Worm (Caenorhabditis elegans) whole organism, late embryonic: ENCODE data around the gene rsr-2.

Experiments used
- K09A11.1 ChIP-seq: sonication (generic microtip); optimal IDR thresholded peaks from 2 replicates; lab custom pipeline; 2017; ENCODE audit warnings: antibody characterized with exemption, mild to moderate bottlenecking, missing genetic modification characterization, missing compliant biosample characterization; ENCODE audit not compliant: insufficient read depth
- elt-2 ChIP-seq: sonication (generic microtip); optimal IDR thresholded peaks from 2 replicates; lab custom pipeline; 2016; ENCODE audit warnings: missing genetic modification reagents, missing genetic modification characterization, missing compliant biosample characterization
- hlh-13 ChIP-seq: fragments of 200-800 bp; sonication (Bioruptor generic); optimal IDR thresholded peaks from 2 replicates; lab custom pipeline; 2018; ENCODE audit warnings: mild to moderate bottlenecking, missing genetic modification characterization, missing compliant biosample characterization
- nfya-1 ChIP-seq: sonication (generic microtip); optimal IDR thresholded peaks from 2 replicates; lab custom pipeline; 2017; ENCODE audit warnings: missing genetic modification characterization, mild to moderate bottlenecking, missing compliant biosample characterization, antibody characterized with exemption, moderate library complexity
- pat-9 ChIP-seq: fragments of 200-800 bp; sonication (Bioruptor generic); optimal IDR thresholded peaks from 2 replicates; lab custom pipeline; 2018; ENCODE audit warnings: mild to moderate bottlenecking, missing genetic modification characterization, moderate library complexity, missing compliant biosample characterization
- tbx-7 ChIP-seq: sonication (generic microtip); optimal IDR thresholded peaks from 2 replicates; lab custom pipeline; 2016; ENCODE audit warnings: missing genotype, missing genetic modification characterization, missing compliant biosample characterization

rsr-2 gene

DNA sequence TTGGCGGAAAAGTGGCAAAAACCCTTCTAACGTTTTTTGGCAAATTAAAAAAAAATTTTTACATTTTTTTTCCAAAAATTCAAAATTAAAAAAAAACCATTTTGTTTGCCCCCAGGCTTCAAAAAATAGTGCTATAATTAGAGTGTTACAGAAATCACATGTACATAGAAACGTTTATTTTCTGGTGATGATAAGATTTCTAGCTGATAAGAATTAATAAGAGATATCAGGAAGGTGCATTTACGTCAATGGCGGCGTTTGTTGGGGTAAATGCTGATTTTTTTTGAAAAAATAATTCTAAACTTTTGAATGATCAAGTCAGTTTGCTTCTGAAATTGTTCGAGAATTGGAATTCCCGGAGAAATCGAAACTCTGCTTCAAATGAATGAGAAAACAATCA is 41.6 kb downstream of the rsr-2 start:
- TF ChIP-seq K09A11.1 (tag; lab: Kevin White, UChicago) (no peak), elt-2 (tag; lab: Kevin White, UChicago) (peak; percentile 76)

DNA sequence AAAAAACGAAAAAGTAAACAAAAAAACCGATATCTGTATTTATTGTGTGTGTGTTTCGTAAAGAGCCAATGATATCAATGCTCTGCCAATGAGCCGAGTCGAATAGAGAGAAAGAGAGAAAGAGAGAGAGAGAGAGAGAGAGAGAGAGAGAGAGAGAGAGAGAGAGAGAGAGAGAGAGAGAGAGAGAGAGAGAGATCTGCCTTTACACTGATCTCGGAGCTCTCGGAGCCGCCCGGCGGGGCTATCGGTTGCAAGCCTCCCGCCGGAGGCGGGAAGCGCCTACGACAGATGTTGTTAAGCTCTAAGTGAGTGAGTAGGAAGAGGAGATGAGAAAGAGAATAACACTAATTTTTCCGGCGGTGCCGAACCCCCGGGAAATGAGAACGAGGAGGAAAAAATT is 43.7 kb downstream of the rsr-2 start:
- TF ChIP-seq pat-9 (tag; lab: Kevin White, UChicago): peak; percentile 36
- TF ChIP-seq hlh-13: no peak
- peak; percentile 52 for TF ChIP-seq nfya-1 (tag; lab: Kevin White, UChicago)
- no peak for TF ChIP-seq tbx-7 (tag; lab: Kevin White, UChicago)

DNA sequence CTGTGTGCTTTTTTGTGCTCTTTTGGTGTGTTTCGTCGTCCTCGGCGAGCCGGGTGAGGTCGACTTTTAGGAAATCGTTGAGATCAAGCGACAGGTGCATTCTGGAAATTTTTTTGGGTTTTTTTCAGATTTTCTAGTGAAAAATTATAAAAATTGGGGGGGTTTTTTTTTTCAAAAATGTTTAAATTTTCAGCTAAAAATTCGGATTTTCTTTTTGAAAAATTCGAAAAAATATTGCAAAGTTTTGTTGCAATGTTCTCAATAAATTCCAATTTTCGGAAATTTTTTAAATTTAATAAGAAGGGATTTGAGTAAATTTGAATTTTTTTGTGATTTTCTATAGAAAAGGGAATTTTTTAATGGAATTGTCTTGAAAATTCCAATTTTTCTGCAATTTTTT is 49.8 kb downstream of the rsr-2 start, which contains the start of gene Y57A10A.27:
Gene Y57A10A.27, minus strand, starts transcription at position 101 of the 400 bp plus-strand sequence.
- no peak for TF ChIP-seq nfya-1 (tag; lab: Kevin White, UChicago)
